Worm (Caenorhabditis elegans) whole organism, L1 larva: ENCODE results near the gene F10C2.3.

Experiments used
- C04F5.9 ChIP-seq: sonication (generic microtip); optimal IDR thresholded peaks from 2 replicates; lab custom pipeline; 2016; ENCODE audit warnings: missing genetic modification characterization, missing compliant biosample characterization
- F16B12.6 ChIP-seq: fragments of 150-350 bp; optimal IDR thresholded peaks from 2 replicates; lab custom pipeline; 2014; ENCODE audit warnings: missing biosample characterization, missing genetic modification characterization
- Y116A8C.19 ChIP-seq: sonication (generic microtip); optimal IDR thresholded peaks from 2 replicates; lab custom pipeline; 2016; ENCODE audit warnings: missing compliant biosample characterization, missing genetic modification characterization, borderline replicate concordance
- alr-1 ChIP-seq: fragments of 200-800 bp; sonication (Bioruptor generic); optimal IDR thresholded peaks from 2 replicates; lab custom pipeline; 2018; ENCODE audit warnings: borderline replicate concordance, mild to moderate bottlenecking, missing genetic modification characterization, missing compliant biosample characterization
- ama-1 ChIP-seq: fragments of 150-350 bp; optimal IDR thresholded peaks from 2 replicates; lab custom pipeline; 2014
- blmp-1 ChIP-seq: fragments of 150-350 bp; optimal IDR thresholded peaks from 2 replicates; lab custom pipeline; 2014; ENCODE audit warnings: missing biosample characterization, missing genetic modification characterization
- ceh-63 ChIP-seq: fragments of 200-800 bp; sonication (Bioruptor generic); optimal IDR thresholded peaks from 2 replicates; lab custom pipeline; 2018; ENCODE audit warnings: mild to moderate bottlenecking, missing genetic modification characterization, missing compliant biosample characterization
- ces-1 ChIP-seq: fragments of 150-350 bp; optimal IDR thresholded peaks from 2 replicates; lab custom pipeline; 2014; ENCODE audit warnings: missing biosample characterization, missing genetic modification reagents, missing genetic modification characterization
- dpl-1 ChIP-seq, 3 experiments: fragments of 150-350 bp in 2 of 3; sonication (generic microtip) in 1 of 3; optimal IDR thresholded peaks; 2 replicates each; lab custom pipeline; 2014 to 2017; ENCODE audit warnings: missing biosample characterization in 3 of 3, missing genetic modification characterization in 3 of 3, missing genetic modification reagents in 3 of 3
- efl-1 ChIP-seq, 4 experiments: fragments of 150-350 bp; optimal IDR thresholded peaks in 3 of 4; peaks in 1 of 4; 1 replicate in 1 of 4; 2 replicates in 3 of 4; lab custom pipeline; 2014; ENCODE audit warnings: missing biosample characterization in 2 of 4, missing genetic modification characterization in 2 of 4, missing genetic modification reagents in 2 of 4
- efl-3 ChIP-seq: fragments of 200-800 bp; sonication (Bioruptor generic); optimal IDR thresholded peaks from 2 replicates; lab custom pipeline; 2018; ENCODE audit warnings: mild to moderate bottlenecking, missing genetic modification characterization, missing compliant biosample characterization
- egl-27 ChIP-seq, 2 experiments: fragments of 150-350 bp in 1 of 2; sonication (generic microtip); optimal IDR thresholded peaks; 3 replicates each; lab custom pipeline; 2017 to 2018; ENCODE audit warnings: missing biosample characterization in 2 of 2, missing genetic modification characterization in 2 of 2, missing genetic modification reagents in 2 of 2
- elt-2 ChIP-seq: sonication (generic microtip); optimal IDR thresholded peaks from 2 replicates; lab custom pipeline; 2016; ENCODE audit warnings: missing genetic modification characterization, mild to moderate bottlenecking, inconsistent platforms, missing compliant biosample characterization, missing genetic modification reagents
- ets-5 ChIP-seq: fragments of 200-800 bp; sonication (Bioruptor generic); IDR thresholded peaks from 2 replicates; pipeline ENCODE4 v1.3.6; 2022; ENCODE audit warnings: missing genetic modification characterization, missing compliant biosample characterization
- fkh-8 ChIP-seq: sonication (generic microtip); optimal IDR thresholded peaks from 2 replicates; lab custom pipeline; 2016; ENCODE audit warnings: mild to moderate bottlenecking, missing genetic modification characterization, missing compliant biosample characterization
- fos-1 ChIP-seq: fragments of 150-350 bp; optimal IDR thresholded peaks from 2 replicates; lab custom pipeline; 2014; ENCODE audit warnings: missing biosample characterization, missing genetic modification characterization
- hlh-4 ChIP-seq: sonication (generic microtip); optimal IDR thresholded peaks from 2 replicates; lab custom pipeline; 2016; ENCODE audit warnings: mild to moderate bottlenecking, missing genetic modification characterization, missing compliant biosample characterization
- hpl-2 ChIP-seq: fragments of 150-350 bp; optimal IDR thresholded peaks from 2 replicates; lab custom pipeline; 2014; ENCODE audit warnings: missing biosample characterization, missing genetic modification reagents, missing genetic modification characterization
- irx-1 ChIP-seq: sonication (generic microtip); optimal IDR thresholded peaks from 2 replicates; lab custom pipeline; 2016; ENCODE audit warnings: missing genetic modification characterization, missing compliant biosample characterization
- isw-1 ChIP-seq: fragments of 200-800 bp; sonication (Bioruptor generic); IDR thresholded peaks from 2 replicates; pipeline ENCODE4 v1.3.6; 2022; ENCODE audit warnings: missing genetic modification characterization, missing compliant biosample characterization
- lin-13 ChIP-seq: fragments of 150-350 bp; optimal IDR thresholded peaks from 2 replicates; lab custom pipeline; 2014; ENCODE audit warnings: missing biosample characterization, missing genetic modification reagents, missing genetic modification characterization
- lin-14 ChIP-seq: fragments of 200-800 bp; sonication (Bioruptor generic); optimal IDR thresholded peaks from 2 replicates; lab custom pipeline; 2018; ENCODE audit warnings: mild to moderate bottlenecking, missing genetic modification characterization, moderate library complexity, missing compliant biosample characterization
- lin-15B ChIP-seq: fragments of 150-350 bp; sonication (generic microtip); optimal IDR thresholded peaks from 3 replicates; lab custom pipeline; 2014; ENCODE audit warnings: missing biosample characterization, missing genetic modification characterization
- lin-35 ChIP-seq, 2 experiments: fragments of 150-350 bp; optimal IDR thresholded peaks; 2 replicates each; lab custom pipeline; 2014; ENCODE audit warnings: missing biosample characterization in 2 of 2, missing genetic modification characterization in 2 of 2, missing genetic modification reagents in 2 of 2
- lin-39 ChIP-seq: fragments of 150-350 bp; optimal IDR thresholded peaks from 2 replicates; lab custom pipeline; 2014; ENCODE audit warnings: missing biosample characterization, missing genetic modification reagents, missing genetic modification characterization
- lsy-2 ChIP-seq, 2 experiments: fragments of 150-350 bp; optimal IDR thresholded peaks; 2 replicates each; lab custom pipeline; 2014; ENCODE audit warnings: missing biosample characterization in 2 of 2, missing genetic modification characterization in 2 of 2
- mef-2 ChIP-seq: fragments of 150-350 bp; optimal IDR thresholded peaks from 2 replicates; lab custom pipeline; 2014; ENCODE audit warnings: missing biosample characterization, missing genetic modification characterization
- mep-1 ChIP-seq: fragments of 150-350 bp; optimal IDR thresholded peaks from 2 replicates; lab custom pipeline; 2014; ENCODE audit warnings: missing biosample characterization, missing genetic modification characterization
- nhr-12 ChIP-seq: sonication (generic microtip); optimal IDR thresholded peaks from 2 replicates; lab custom pipeline; 2017; ENCODE audit warnings: missing biosample characterization, missing genetic modification characterization
- nhr-20 ChIP-seq: sonication (generic microtip); optimal IDR thresholded peaks from 2 replicates; lab custom pipeline; 2016; ENCODE audit warnings: mild to moderate bottlenecking, missing genetic modification characterization, missing compliant biosample characterization
- nhr-28 ChIP-seq: fragments of 150-350 bp; optimal IDR thresholded peaks from 2 replicates; lab custom pipeline; 2014; ENCODE audit warnings: missing biosample characterization, missing genetic modification characterization
- nhr-47 ChIP-seq: sonication (generic microtip); optimal IDR thresholded peaks from 2 replicates; lab custom pipeline; 2016; ENCODE audit warnings: mild to moderate bottlenecking, missing genetic modification characterization, moderate library complexity, missing compliant biosample characterization
- nhr-76 ChIP-seq: sonication (generic microtip); optimal IDR thresholded peaks from 2 replicates; lab custom pipeline; 2017; ENCODE audit warnings: missing biosample characterization, missing genetic modification characterization
- nhr-84 ChIP-seq: sonication (generic microtip); optimal IDR thresholded peaks from 2 replicates; lab custom pipeline; 2017; ENCODE audit warnings: missing biosample characterization, missing genetic modification characterization
- nhr-85 ChIP-seq: sonication (generic microtip); peaks from one replicate; lab custom pipeline; 2016; ENCODE audit warnings: missing genetic modification characterization, inconsistent platforms, missing compliant biosample characterization
- nhr-90 ChIP-seq: sonication (generic microtip); optimal IDR thresholded peaks from 2 replicates; lab custom pipeline; 2016; ENCODE audit warnings: mild to moderate bottlenecking, missing genetic modification characterization, missing compliant biosample characterization; ENCODE audit not compliant: poor library complexity
- pax-3 ChIP-seq: fragments of 200-800 bp; sonication (Bioruptor generic); optimal IDR thresholded peaks from 2 replicates; lab custom pipeline; 2018; ENCODE audit warnings: mild to moderate bottlenecking, missing genetic modification characterization, moderate library complexity, missing compliant biosample characterization
- rnt-1 ChIP-seq: sonication (generic microtip); optimal IDR thresholded peaks from 2 replicates; lab custom pipeline; 2016; ENCODE audit warnings: mild to moderate bottlenecking, missing genetic modification characterization, moderate library complexity, missing compliant biosample characterization
- skn-1 ChIP-seq: fragments of 150-350 bp; optimal IDR thresholded peaks from 2 replicates; lab custom pipeline; 2014; ENCODE audit warnings: missing biosample characterization, missing genetic modification characterization
- snpc-4 ChIP-seq: fragments of 150-350 bp; optimal IDR thresholded peaks from 2 replicates; lab custom pipeline; 2014; ENCODE audit warnings: missing biosample characterization, missing genetic modification characterization
- sup-37 ChIP-seq: fragments of 200-800 bp; sonication (Bioruptor generic); optimal IDR thresholded peaks from 2 replicates; lab custom pipeline; 2018; ENCODE audit warnings: mild to moderate bottlenecking, missing genetic modification characterization, missing compliant biosample characterization
- swsn-7 ChIP-seq: sonication (generic microtip); optimal IDR thresholded peaks from 2 replicates; lab custom pipeline; 2016; ENCODE audit warnings: missing genetic modification characterization, missing compliant biosample characterization
- tbx-2 ChIP-seq: sonication (generic microtip); optimal IDR thresholded peaks from 2 replicates; lab custom pipeline; 2016; ENCODE audit warnings: missing genetic modification characterization, missing compliant biosample characterization
- unc-62 ChIP-seq: fragments of 150-350 bp; optimal IDR thresholded peaks from 2 replicates; lab custom pipeline; 2014; ENCODE audit warnings: missing biosample characterization, missing genetic modification reagents, missing genetic modification characterization
- unc-86 ChIP-seq: sonication (generic microtip); optimal IDR thresholded peaks from 2 replicates; lab custom pipeline; 2016; ENCODE audit warnings: missing genetic modification characterization, missing compliant biosample characterization
- xbp-1 ChIP-seq: sonication (generic microtip); optimal IDR thresholded peaks from 2 replicates; lab custom pipeline; 2016; ENCODE audit warnings: missing genetic modification characterization, missing compliant biosample characterization
- zip-4 ChIP-seq: fragments of 200-800 bp; sonication (Bioruptor generic); optimal IDR thresholded peaks from 2 replicates; lab custom pipeline; 2018; ENCODE audit warnings: mild to moderate bottlenecking, missing genetic modification characterization, moderate library complexity, missing compliant biosample characterization
- ztf-11 ChIP-seq, 2 experiments: sonication (generic microtip); optimal IDR thresholded peaks; 2 replicates each; lab custom pipeline; 2016 to 2017; ENCODE audit warnings: missing genetic modification characterization in 2 of 2, missing biosample characterization in 1 of 2, missing compliant biosample characterization in 1 of 2

The F10C2.3 gene

DNA sequence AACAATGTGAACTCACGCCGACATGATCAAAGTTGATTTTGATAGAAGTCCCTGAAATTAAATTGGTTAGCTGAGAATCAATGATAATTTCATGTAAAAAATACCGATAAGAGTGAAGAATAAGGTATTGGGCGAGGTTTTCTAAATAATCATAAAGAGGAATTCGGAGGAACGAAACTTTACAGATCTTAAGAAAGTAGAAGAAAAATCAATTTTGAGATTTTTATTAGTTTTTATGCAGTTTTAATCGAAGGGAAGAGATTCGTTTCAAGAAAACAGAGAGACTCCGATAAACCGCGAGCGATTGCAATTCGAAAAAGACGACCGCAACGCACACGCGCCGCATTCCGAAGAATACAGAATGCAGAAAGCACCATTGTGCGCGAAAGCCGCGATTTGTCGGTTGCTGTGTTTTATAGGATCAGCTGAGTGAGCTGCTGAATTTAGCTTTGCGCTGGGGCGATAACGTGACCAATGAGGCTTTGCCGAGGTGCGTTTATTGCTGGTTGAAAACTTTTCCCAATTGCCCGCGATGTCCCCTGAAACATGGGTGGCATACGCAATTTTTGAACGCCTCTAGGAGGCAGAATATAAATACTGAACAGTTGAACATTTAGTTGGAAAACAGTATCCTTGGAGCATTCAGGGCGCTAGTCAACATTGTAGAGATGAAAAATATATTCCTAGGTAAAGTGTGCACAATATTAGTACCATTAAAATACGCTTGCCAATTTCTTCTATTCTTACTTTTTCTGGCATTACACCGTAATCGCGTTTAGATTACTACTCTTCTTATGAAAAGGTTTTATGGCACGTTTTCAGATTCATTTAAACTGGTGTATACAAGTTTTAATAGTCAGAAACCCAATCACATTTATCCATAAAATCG lies 40.2 kb upstream of the F10C2.3 start, which contains the start of gene snr-4 (continued):
- peak; percentile 91 to 96 for TF ChIP-seq efl-1 (optimal IDR thresholded peaks at IDR 0.05; lab: Kevin White, UChicago)
- peak; percentile 83 to 99 for TF ChIP-seq efl-1 (GFP tag; optimal IDR thresholded peaks at IDR 0.05 in 1 of 2; lab: Kevin White, UChicago)
- peak; percentile 98 for TF ChIP-seq nhr-85
- TF ChIP-seq C04F5.9: peak; percentile 77
- peak; percentile 89 for TF ChIP-seq sup-37
- peak in 1 of 2 experiments; percentile 91 for TF ChIP-seq ztf-11 (tag; optimal IDR thresholded peaks at IDR 0.05; lab: Kevin White, UChicago)
- peak; percentile 93 for TF ChIP-seq lin-15B
- TF ChIP-seq nhr-90: peak; percentile 98
- peak; percentile 79 to 83 (median 83) for TF ChIP-seq dpl-1 (GFP tag; optimal IDR thresholded peaks at IDR 0.05; lab: Kevin White, UChicago)
- peak; percentile 36 for TF ChIP-seq mef-2 (tag; lab: Kevin White, UChicago)
- TF ChIP-seq lin-13: peak; percentile 94
- TF ChIP-seq tbx-2 (tag; lab: Kevin White, UChicago): peak; percentile 96
- no peak for TF ChIP-seq blmp-1
- peak; percentile 96 for TF ChIP-seq isw-1
- TF ChIP-seq alr-1 (tag; lab: Kevin White, UChicago): no peak
- peak; percentile 86 for TF ChIP-seq lin-39 (tag; lab: Kevin White, UChicago)
- TF ChIP-seq hlh-4 (tag; lab: Kevin White, UChicago): no peak
- TF ChIP-seq xbp-1 (tag; lab: Kevin White, UChicago): peak; percentile 93
- TF ChIP-seq elt-2 (tag; lab: Kevin White, UChicago): peak; percentile 91
- peak; percentile 94 for TF ChIP-seq ama-1 (lab: Kevin White, UChicago)
- peak; percentile 88 for TF ChIP-seq zip-4 (GFP tag; lab: Kevin White, UChicago)
- peak; percentile 80 for TF ChIP-seq skn-1 (tag; lab: Kevin White, UChicago)
- peak; percentile 94 for TF ChIP-seq unc-86 (tag; lab: Kevin White, UChicago)
- TF ChIP-seq nhr-28 (tag; lab: Kevin White, UChicago): no peak
- peak; percentile 37 for TF ChIP-seq nhr-76 (tag; lab: Kevin White, UChicago)
- TF ChIP-seq snpc-4 (tag; lab: Kevin White, UChicago): peak; percentile 99
- TF ChIP-seq ets-5 (GFP tag; lab: Robert Waterston, UW): no peak
- no peak for TF ChIP-seq ces-1 (GFP tag; lab: Kevin White, UChicago)
- peak; percentile 20 for TF ChIP-seq nhr-12 (tag; lab: Kevin White, UChicago)
- TF ChIP-seq efl-3 (GFP tag; lab: Kevin White, UChicago): peak; percentile 68
- TF ChIP-seq hpl-2 (GFP tag; lab: Kevin White, UChicago): peak; percentile 87
- TF ChIP-seq unc-62 (GFP tag; lab: Kevin White, UChicago): peak; percentile 60
- peak; percentile 89 for TF ChIP-seq ceh-63
- peak; percentile 36 for TF ChIP-seq nhr-84 (tag; lab: Kevin White, UChicago)
- TF ChIP-seq fkh-8: peak; percentile 95
- no peak for TF ChIP-seq Y116A8C.19 (tag; lab: Kevin White, UChicago)
- peak; percentile 97 for TF ChIP-seq swsn-7
- peak; percentile 97 for TF ChIP-seq rnt-1 (tag; lab: Kevin White, UChicago)
- peak; percentile 87 to 92 for TF ChIP-seq lsy-2 (tag; optimal IDR thresholded peaks at IDR 0.05; lab: Kevin White, UChicago)
- TF ChIP-seq pax-3 (tag; lab: Kevin White, UChicago): peak; percentile 98

DNA sequence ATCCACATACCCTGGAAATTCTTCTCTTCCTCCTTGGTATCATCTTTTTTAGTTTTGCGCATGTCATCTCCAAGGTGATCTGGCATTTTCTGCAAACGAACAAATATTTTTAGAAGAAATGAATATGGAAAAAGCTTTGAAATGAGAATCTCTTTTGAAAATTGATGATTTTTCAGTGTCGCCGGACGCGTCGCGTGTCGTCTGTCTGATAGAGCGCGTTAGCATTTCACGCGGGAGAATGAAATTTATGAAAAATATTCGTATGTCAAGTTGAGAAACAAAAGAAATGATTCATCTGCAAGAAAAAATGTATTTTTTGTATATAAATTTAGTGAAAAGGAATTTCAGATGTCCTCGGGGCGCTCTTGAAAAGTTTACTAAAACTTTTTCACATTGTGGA lies 37.8 kb upstream of the F10C2.3 start, which contains the start of gene rpt-1:
rpt-1 (minus strand) TSS at position 89 of the 400 bp plus-strand sequence.
- peak; percentile 91 to 97 for TF ChIP-seq lin-35 (GFP tag; optimal IDR thresholded peaks at IDR 0.05; lab: Kevin White, UChicago)
- peak; percentile 51 for TF ChIP-seq swsn-7
- no peak for TF ChIP-seq pax-3 (tag; lab: Kevin White, UChicago)
- no peak for TF ChIP-seq ztf-11 (tag; optimal IDR thresholded peaks at IDR 0.05; lab: Kevin White, UChicago)
- TF ChIP-seq xbp-1 (tag; lab: Kevin White, UChicago): peak; percentile 55
- TF ChIP-seq Y116A8C.19 (tag; lab: Kevin White, UChicago): no peak
- no peak for TF ChIP-seq lin-39 (tag; lab: Kevin White, UChicago)
- peak; percentile 42 for TF ChIP-seq lin-13
- peak; percentile 65 for TF ChIP-seq nhr-47 (tag; lab: Kevin White, UChicago)
- peak; percentile 65 for TF ChIP-seq lin-14 (GFP tag; lab: Kevin White, UChicago)
- no peak for TF ChIP-seq ets-5 (GFP tag; lab: Robert Waterston, UW)
- TF ChIP-seq mep-1: peak; percentile 74
- TF ChIP-seq nhr-12 (tag; lab: Kevin White, UChicago): no peak
- peak; percentile 47 for TF ChIP-seq fos-1 (tag; lab: Kevin White, UChicago)
- TF ChIP-seq mef-2 (tag; lab: Kevin White, UChicago): no peak
- no peak for TF ChIP-seq egl-27 (tag; optimal IDR thresholded peaks at IDR 0.05; lab: Kevin White, UChicago)
- TF ChIP-seq irx-1 (tag; lab: Kevin White, UChicago): no peak
- TF ChIP-seq unc-86 (tag; lab: Kevin White, UChicago): peak; percentile 24
- TF ChIP-seq ama-1 (lab: Kevin White, UChicago): no peak
- TF ChIP-seq nhr-20 (tag; lab: Kevin White, UChicago): peak; percentile 69
- TF ChIP-seq nhr-84 (tag; lab: Kevin White, UChicago): no peak
- peak; percentile 84 for TF ChIP-seq blmp-1
- TF ChIP-seq C04F5.9: no peak
- TF ChIP-seq F16B12.6 (tag; lab: Kevin White, UChicago): peak; percentile 55
